Worm (Caenorhabditis elegans): ENCODE results near the gene C17H11.6.
A peak's percentile ranks its signal among the peaks of the same experiment; 100 is the strongest.

Gene C17H11.6

DNA sequence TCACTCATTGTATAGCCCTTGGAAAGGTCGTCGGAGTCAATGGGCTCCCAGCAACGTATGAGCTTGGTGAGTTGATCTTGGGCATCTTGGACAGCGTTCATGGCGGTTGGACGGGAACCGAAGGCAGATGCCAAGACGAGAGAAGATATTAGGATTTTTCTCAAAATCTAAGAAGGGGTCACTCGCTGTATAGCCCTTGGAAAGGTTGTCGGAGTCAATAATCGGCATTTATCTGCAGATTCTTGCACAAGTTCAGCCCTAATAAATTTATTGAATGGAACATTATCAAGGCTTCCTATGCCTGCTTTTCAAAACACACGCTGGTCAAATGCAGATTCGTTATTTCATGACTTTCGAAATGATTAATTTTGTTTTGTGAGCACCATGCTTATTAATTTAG, 65.8 kb downstream of the C17H11.6 start, which contains the start of gene C02B8.7:
Gene C02B8.7, minus strand, starts transcription at position 101 of the 400 bp plus-strand sequence.
- TF ChIP-seq mel-28 (tag; optimal IDR thresholded peaks at IDR 0.05; ENCODE audit: borderline replicate concordance): no peak
- 0 out of 2 replicates have a peak, but pooled peaks have one; percentile 35 for TF ChIP-seq ceh-58 (GFP tag; IDR thresholded peaks at IDR 0.05)
- no peak for TF ChIP-seq hlh-12 (tag; optimal IDR thresholded peaks at IDR 0.05)
- TF ChIP-seq lsl-1 (GFP tag; optimal IDR thresholded peaks at IDR 0.05): no peak
- TF ChIP-seq cebp-2 (GFP tag; IDR thresholded peaks at IDR 0.05): 0 out of 2 replicates have a peak, but pooled peaks have one; percentile 16
- TF ChIP-seq ztf-6 (GFP tag; IDR thresholded peaks at IDR 0.05): no peak
- no peak for TF ChIP-seq B0261.1 (tag; optimal IDR thresholded peaks at IDR 0.05)
- TF ChIP-seq him-1 (tag; optimal IDR thresholded peaks at IDR 0.05): no peak
- no peak for TF ChIP-seq hmg-20 (GFP tag; IDR thresholded peaks at IDR 0.05)
- TF ChIP-seq B0019.2 (GFP tag; conservative IDR thresholded peaks at IDR 0.05): no peak
- no peak for TF ChIP-seq B0035.1 (tag; optimal IDR thresholded peaks at IDR 0.05)
- no peak for TF ChIP-seq F37B4.10 (GFP tag; IDR thresholded peaks at IDR 0.05)
- no peak for TF ChIP-seq ztf-22 (GFP tag; optimal IDR thresholded peaks at IDR 0.05)
- TF ChIP-seq lag-1 (GFP tag; IDR thresholded peaks at IDR 0.05): no peak
- no peak for TF ChIP-seq ccch-3 (GFP tag; optimal IDR thresholded peaks at IDR 0.05)

DNA sequence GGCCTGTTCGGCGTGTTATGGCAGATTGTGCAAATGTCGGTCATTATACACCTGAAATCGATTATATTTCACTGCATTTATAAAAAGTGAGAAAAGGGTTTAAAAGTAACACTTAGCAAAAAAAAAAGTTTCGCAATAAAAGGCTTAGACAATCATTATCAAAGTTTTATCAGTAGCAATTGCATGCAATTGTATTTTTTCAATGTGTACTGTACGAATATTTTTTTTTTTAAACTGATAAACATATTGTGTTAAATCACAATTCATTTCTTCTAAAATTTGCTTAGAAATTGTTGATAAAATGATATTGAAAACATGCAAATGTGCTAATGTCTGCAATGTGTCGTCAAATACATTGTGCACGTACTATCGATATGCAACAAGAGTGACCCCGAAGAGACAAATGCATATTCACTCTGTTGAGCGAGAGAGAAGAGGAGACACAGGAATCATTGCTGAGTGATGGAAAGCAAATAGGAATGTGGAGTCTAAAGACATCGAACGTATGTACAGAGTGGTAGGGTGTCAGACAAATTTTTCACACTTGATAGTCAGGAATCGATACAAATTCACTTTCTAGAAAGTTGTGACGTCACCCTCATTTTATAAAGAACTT, 67.2 kb downstream of the C17H11.6 start, which contains the start of gene C02B8.6:
Gene C02B8.6, minus strand, starts transcription at position 51 of the 616 bp plus-strand sequence.
- TF ChIP-seq sdz-38 (tag; optimal IDR thresholded peaks at IDR 0.05) (no peak), rec-8 (tag; optimal IDR thresholded peaks at IDR 0.05) (no peak), nhr-90 (tag; optimal IDR thresholded peaks at IDR 0.05) (no peak), F52B5.7 (tag; optimal IDR thresholded peaks at IDR 0.05) (no peak), F22D6.2 (tag; optimal IDR thresholded peaks at IDR 0.05) (no peak), F23B12.7 (tag; optimal IDR thresholded peaks at IDR 0.05; ENCODE audit: insufficient read depth) (peak; percentile 46), zim-3 (tag; optimal IDR thresholded peaks at IDR 0.05) (no peak), attf-6 (GFP tag; IDR thresholded peaks at IDR 0.05) (no peak), B0019.2 (GFP tag; conservative IDR thresholded peaks at IDR 0.05) (no peak), dox-1 (GFP tag; IDR thresholded peaks at IDR 0.05) (peak; percentile 53; the same call in 1 of the 2 replicates), chd-7 (tag; optimal IDR thresholded peaks at IDR 0.05) (no peak), F39B2.1 (GFP tag; IDR thresholded peaks at IDR 0.05) (no peak), nhr-120 (GFP tag; IDR thresholded peaks at IDR 0.05) (no peak), hmg-1.2 (GFP tag; IDR thresholded peaks at IDR 0.05) (0 out of 2 replicates have a peak, but pooled peaks have one; percentile 10), T07F8.4 (tag; optimal IDR thresholded peaks at IDR 0.05) (no peak), lin-26 (GFP tag; IDR thresholded peaks at IDR 0.05) (no peak), mel-28 (tag; optimal IDR thresholded peaks at IDR 0.05; ENCODE audit: borderline replicate concordance) (no peak), nhr-80 (tag; optimal IDR thresholded peaks at IDR 0.05) (peak; percentile 72), Y79H2A.3 (GFP tag; conservative IDR thresholded peaks at IDR 0.05) (no peak), attf-3 (GFP tag; conservative IDR thresholded peaks at IDR 0.05) (no peak), F10E7.11 (tag; optimal IDR thresholded peaks at IDR 0.05) (no peak), die-1 (tag; optimal IDR thresholded peaks at IDR 0.05) (no peak), Y56A3A.18 (GFP tag; IDR thresholded peaks at IDR 0.05) (no peak), attf-5 (GFP tag; optimal IDR thresholded peaks at IDR 0.05) (peak; percentile 9), somi-1 (GFP tag; optimal IDR thresholded peaks at IDR 0.05) (no peak), tlf-1 (GFP tag; optimal IDR thresholded peaks at IDR 0.05) (no peak)
